Fruit fly (Drosophila melanogaster) whole organism, adult: ENCODE measurements around the gene CG45105.

Source experiments
- CG11617 ChIP-seq: fragments of 200-800 bp; sonication (Bioruptor generic); optimal IDR thresholded peaks from 2 replicates; lab custom pipeline; 2017; ENCODE audit warnings: mild to moderate bottlenecking, missing biosample characterization, missing genetic modification reagents, missing genetic modification characterization
- CG12768 ChIP-seq: fragments of 200-800 bp; sonication (Bioruptor generic); optimal IDR thresholded peaks from 2 replicates; lab custom pipeline; 2017; ENCODE audit warnings: missing biosample characterization, missing genetic modification characterization, mild to moderate bottlenecking, moderate library complexity, missing genetic modification reagents
- CG14711 ChIP-seq: fragments of 200-800 bp; sonication (Bioruptor generic); optimal IDR thresholded peaks from 2 replicates; lab custom pipeline; 2018; ENCODE audit warnings: missing biosample characterization, mild to moderate bottlenecking, missing genetic modification characterization, moderate library complexity
- CG1620 ChIP-seq: fragments of 200-800 bp; sonication (Bioruptor generic); optimal IDR thresholded peaks from 2 replicates; lab custom pipeline; 2016; ENCODE audit warnings: missing biosample characterization, missing genetic modification characterization
- CG33017 ChIP-seq: fragments of 200-800 bp; sonication (Bioruptor generic); optimal IDR thresholded peaks from 2 replicates; lab custom pipeline; 2018; ENCODE audit warnings: missing biosample characterization, mild to moderate bottlenecking, missing genetic modification characterization, moderate library complexity
- CG5204 ChIP-seq: fragments of 200-800 bp; sonication (Bioruptor generic); optimal IDR thresholded peaks from 2 replicates; lab custom pipeline; 2016; ENCODE audit warnings: missing biosample characterization, missing genetic modification characterization
- CG7045 ChIP-seq: fragments of 200-800 bp; sonication (Bioruptor generic); optimal IDR thresholded peaks from 2 replicates; lab custom pipeline; 2017; ENCODE audit warnings: missing biosample characterization, mild to moderate bottlenecking, missing genetic modification characterization
- CG7101 ChIP-seq: fragments of 200-800 bp; sonication (Bioruptor generic); optimal IDR thresholded peaks from 2 replicates; lab custom pipeline; 2018; ENCODE audit warnings: missing biosample characterization, mild to moderate bottlenecking, missing genetic modification characterization, moderate library complexity
- Clk ChIP-seq: fragments of 200-800 bp; sonication (Bioruptor generic); optimal IDR thresholded peaks from 2 replicates; lab custom pipeline; 2017; ENCODE audit warnings: missing biosample characterization, missing genetic modification characterization
- Crg-1 ChIP-seq: fragments of 200-800 bp; sonication (Bioruptor generic); optimal IDR thresholded peaks from 2 replicates; lab custom pipeline; 2016; ENCODE audit warnings: missing biosample characterization, missing genetic modification characterization
- Hr96 ChIP-seq: fragments of 200-800 bp; sonication (Bioruptor generic); optimal IDR thresholded peaks from 2 replicates; lab custom pipeline; 2016; ENCODE audit warnings: missing biosample characterization, missing genetic modification characterization
- Mnt ChIP-seq: fragments of 200-800 bp; sonication (Bioruptor generic); optimal IDR thresholded peaks from 2 replicates; lab custom pipeline; 2016; ENCODE audit warnings: missing biosample characterization, mild to moderate bottlenecking, missing genetic modification characterization
- bab1 ChIP-seq: fragments of 200-800 bp; sonication (Bioruptor generic); optimal IDR thresholded peaks from 3 replicates; lab custom pipeline; 2019; ENCODE audit warnings: missing biosample characterization, mild to moderate bottlenecking, missing genetic modification characterization, moderate library complexity
- cic ChIP-seq: fragments of 200-800 bp; sonication (Bioruptor generic); optimal IDR thresholded peaks from 2 replicates; lab custom pipeline; 2017; ENCODE audit warnings: missing biosample characterization, mild to moderate bottlenecking, missing genetic modification characterization, moderate library complexity
- cnc ChIP-seq, 2 experiments: fragments of >200 bp; optimal IDR thresholded peaks; 2 replicates each; lab custom pipeline; 2017
- kay ChIP-seq: fragments of 200-800 bp; sonication (Bioruptor generic); peaks from one replicate; lab custom pipeline; 2016; ENCODE audit warnings: missing biosample characterization, missing genetic modification characterization, borderline replicate concordance
- ovo ChIP-seq: fragments of 200-800 bp; sonication (Bioruptor generic); optimal IDR thresholded peaks from 2 replicates; lab custom pipeline; 2016; ENCODE audit warnings: missing biosample characterization, missing genetic modification characterization
- pad ChIP-seq: fragments of 200-800 bp; sonication (Bioruptor generic); optimal IDR thresholded peaks from 3 replicates; lab custom pipeline; 2017; ENCODE audit warnings: missing biosample characterization, missing genetic modification characterization, mild to moderate bottlenecking, moderate library complexity, missing genetic modification reagents
- tj ChIP-seq: fragments of 200-800 bp; sonication (Bioruptor generic); optimal IDR thresholded peaks from 3 replicates; lab custom pipeline; 2017; ENCODE audit warnings: missing biosample characterization, mild to moderate bottlenecking, missing genetic modification characterization, moderate library complexity
- toe ChIP-seq: fragments of 200-800 bp; sonication (Bioruptor generic); optimal IDR thresholded peaks from 2 replicates; lab custom pipeline; 2016; ENCODE audit warnings: missing biosample characterization, missing genetic modification characterization

Gene CG45105

DNA sequence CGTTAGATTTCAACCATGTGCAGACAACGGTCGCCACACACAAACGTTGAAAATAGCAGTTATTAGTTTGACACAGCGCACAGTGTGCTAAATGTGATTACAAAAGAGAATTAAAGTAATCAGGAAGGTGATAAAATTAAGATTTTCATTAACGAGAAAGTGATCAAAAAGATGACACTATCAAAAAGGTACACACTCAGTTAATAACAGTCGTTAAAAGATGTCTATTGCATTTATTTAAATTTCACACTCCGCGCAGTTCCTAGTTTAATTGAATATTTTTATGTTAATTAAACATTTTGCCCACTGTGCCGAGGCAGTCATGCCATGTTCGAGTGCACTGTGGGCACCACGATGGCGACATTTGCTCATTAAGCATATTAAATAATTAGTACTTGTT is 9.4 kb upstream of the CG45105 start:
- TF ChIP-seq CG14711 (no peak), CG11617 (GFP tag; lab: Kevin White, UChicago) (no peak), cnc (optimal IDR thresholded peaks at IDR 0.05; lab: Kevin White, UChicago) (no peak), Crg-1 (no peak), CG1620 (GFP tag; lab: Kevin White, UChicago) (no peak), Hr96 (no peak), CG12768 (GFP tag; lab: Kevin White, UChicago) (no peak), Mnt (GFP tag; lab: Kevin White, UChicago) (no peak), CG33017 (tag; lab: Kevin White, UChicago) (no peak), kay (GFP tag; lab: Kevin White, UChicago) (no peak), bab1 (GFP tag; lab: Kevin White, UChicago) (no peak)

DNA sequence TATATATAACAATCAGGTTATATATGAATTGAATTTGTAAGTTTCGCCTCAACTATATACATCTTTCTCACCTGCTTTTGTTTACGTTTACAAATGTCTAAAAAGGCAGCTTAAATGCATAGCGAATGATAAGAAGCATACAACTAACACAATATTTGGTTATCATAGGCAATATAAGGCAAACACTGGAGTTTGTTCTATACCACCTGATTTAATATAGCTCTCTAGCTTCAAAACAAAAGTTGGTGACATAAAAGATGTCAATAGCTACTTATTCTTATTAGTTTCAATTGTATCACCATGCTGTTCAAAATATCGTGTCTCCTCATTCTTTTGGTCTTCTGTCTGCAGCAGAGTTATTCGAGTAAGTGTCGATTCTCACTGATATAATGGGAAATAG is 8.1 kb upstream of the CG45105 start:
- TF ChIP-seq tj = no peak
- no peak for TF ChIP-seq bab1 (GFP tag; lab: Kevin White, UChicago)
- no peak for TF ChIP-seq cic (GFP tag; lab: Kevin White, UChicago)
- no peak for TF ChIP-seq CG5204 (GFP tag; lab: Kevin White, UChicago)
- TF ChIP-seq cnc (optimal IDR thresholded peaks at IDR 0.05; lab: Kevin White, UChicago) = no peak
- TF ChIP-seq kay (GFP tag; lab: Kevin White, UChicago) = no peak

DNA sequence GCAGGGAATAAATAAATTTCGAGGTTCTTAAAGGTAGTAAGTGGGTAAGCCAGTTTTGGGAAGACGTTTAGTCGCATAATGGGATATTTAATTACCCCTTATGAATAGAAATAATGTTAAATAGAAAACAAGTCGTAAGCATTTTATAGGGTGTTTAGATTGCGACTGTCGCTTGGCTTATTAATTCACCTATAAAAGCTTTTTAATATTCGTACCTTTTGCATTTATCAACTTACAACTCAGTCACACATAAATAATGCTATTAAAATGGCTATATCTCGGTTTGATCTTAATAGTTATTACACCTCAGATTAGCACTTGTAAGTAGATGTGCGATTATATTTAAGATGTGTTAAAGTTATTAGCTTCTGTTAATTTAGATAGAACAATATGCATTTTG is 7.5 kb upstream of the CG45105 start, which contains the start of gene CG34276:
TSS of gene CG34276 (plus strand) at position 301 of the 400 bp plus-strand sequence.
- TF ChIP-seq CG5204 (GFP tag; lab: Kevin White, UChicago) = no peak
- no peak for TF ChIP-seq Clk (GFP tag; lab: Kevin White, UChicago)
- TF ChIP-seq CG7101 (tag; lab: Kevin White, UChicago) = no peak
- no peak for TF ChIP-seq ovo
- no peak for TF ChIP-seq bab1 (GFP tag; lab: Kevin White, UChicago)

DNA sequence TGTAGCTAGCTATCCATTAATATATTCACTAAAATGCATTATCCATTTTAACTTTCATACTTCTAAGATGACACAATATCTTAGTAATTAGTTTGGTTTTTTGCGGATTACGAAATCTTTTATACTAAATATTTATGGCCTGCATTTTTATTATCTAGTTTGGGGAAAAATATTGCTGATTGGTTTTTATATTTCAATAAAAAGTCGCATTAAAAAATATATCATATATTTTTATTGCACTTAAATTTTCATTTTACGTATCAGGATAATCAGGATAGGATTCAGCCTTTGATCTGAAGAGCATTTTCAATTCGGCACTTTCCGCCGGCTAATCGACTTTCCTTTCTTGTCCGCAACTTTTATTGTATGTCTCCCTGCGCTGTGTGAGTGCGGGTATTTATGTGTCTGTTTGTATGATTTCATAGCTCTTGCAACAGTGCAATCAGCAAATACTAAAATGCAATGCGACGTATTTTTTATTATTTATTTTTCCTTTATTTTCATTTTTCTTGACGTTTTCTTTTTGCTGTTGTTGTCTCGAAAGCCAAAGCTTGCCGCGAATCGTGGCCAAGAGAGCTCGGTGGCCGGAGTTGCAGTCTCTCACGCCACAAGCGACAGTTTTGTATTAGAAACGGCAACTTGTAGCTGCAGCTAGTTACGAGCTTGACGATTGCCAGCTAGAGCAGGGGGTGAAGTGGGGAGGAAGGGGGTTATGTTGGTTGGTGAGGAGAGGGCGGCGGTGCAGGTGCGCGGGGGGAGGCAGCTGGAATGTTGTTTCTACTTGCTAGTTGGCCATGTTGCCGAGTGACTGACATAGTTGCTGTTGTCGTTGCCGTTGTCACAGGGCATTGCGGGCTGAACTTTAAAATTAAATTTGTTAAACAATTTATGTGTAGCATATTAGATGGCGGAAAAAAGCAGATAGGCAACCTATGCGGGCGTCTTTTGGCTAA is 5.1 kb upstream of the CG45105 start:
- no peak for TF ChIP-seq ovo
- no peak for TF ChIP-seq Crg-1
- TF ChIP-seq CG33017 (tag; lab: Kevin White, UChicago) = no peak
- no peak for TF ChIP-seq Mnt (GFP tag; lab: Kevin White, UChicago)
- TF ChIP-seq bab1 (GFP tag; lab: Kevin White, UChicago) = no peak
- TF ChIP-seq CG7101 (tag; lab: Kevin White, UChicago) = no peak
- TF ChIP-seq toe (GFP tag; lab: Kevin White, UChicago) = no peak
- TF ChIP-seq pad (GFP tag; lab: Kevin White, UChicago) = no peak
- TF ChIP-seq CG5204 (GFP tag; lab: Kevin White, UChicago) = no peak
- no peak for TF ChIP-seq CG12768 (GFP tag; lab: Kevin White, UChicago)
- no peak for TF ChIP-seq CG7045 (GFP tag; lab: Kevin White, UChicago)
- no peak for TF ChIP-seq cic (GFP tag; lab: Kevin White, UChicago)
- TF ChIP-seq cnc (optimal IDR thresholded peaks at IDR 0.05; lab: Kevin White, UChicago) = no peak
- TF ChIP-seq CG11617 (GFP tag; lab: Kevin White, UChicago) = no peak
- no peak for TF ChIP-seq kay (GFP tag; lab: Kevin White, UChicago)
- no peak for TF ChIP-seq CG1620 (GFP tag; lab: Kevin White, UChicago)

DNA sequence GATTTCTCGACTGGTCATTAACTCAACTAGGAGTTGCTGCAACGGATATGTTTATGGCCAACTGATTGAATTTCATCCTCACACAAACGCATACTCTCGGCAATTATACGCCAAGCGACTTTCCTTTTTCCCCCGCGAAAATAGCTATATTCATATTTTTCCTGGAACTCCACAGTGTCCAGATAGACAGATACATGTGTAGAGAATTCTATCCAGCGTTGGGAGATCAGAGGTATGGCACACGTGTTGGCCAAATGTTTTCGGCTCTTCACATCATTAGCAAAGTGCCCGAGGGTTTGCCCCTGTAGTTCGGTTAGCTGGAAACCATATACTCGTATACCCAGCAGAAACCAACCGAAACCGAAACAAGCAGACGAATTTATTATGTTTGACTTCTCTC is 3.9 kb upstream of the CG45105 start:
- TF ChIP-seq pad (GFP tag; lab: Kevin White, UChicago) = no peak
- no peak for TF ChIP-seq CG5204 (GFP tag; lab: Kevin White, UChicago)
- no peak for TF ChIP-seq tj
- no peak for TF ChIP-seq CG11617 (GFP tag; lab: Kevin White, UChicago)
- TF ChIP-seq bab1 (GFP tag; lab: Kevin White, UChicago) = no peak
- TF ChIP-seq kay (GFP tag; lab: Kevin White, UChicago) = no peak

DNA sequence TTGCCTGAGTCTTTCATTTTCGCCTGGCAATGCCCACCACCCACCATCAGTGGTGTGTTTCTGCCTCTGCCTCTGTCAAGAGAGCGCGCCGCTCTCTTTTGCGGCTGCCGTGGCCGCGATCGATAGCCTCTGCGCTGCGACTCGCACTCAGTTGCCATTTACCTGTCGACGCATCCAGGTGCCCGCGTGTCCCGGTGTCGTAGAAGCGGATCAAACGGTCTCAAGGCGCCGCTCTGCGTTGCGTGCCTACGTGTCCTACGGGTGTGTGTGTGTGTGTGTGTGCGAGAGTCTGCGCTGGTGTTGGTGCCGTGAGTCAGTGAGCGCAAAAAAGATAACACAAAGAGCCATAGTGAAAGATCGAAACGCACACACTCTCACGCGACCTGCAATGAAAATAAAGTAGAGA is 2.9 kb upstream of the CG45105 start, which contains the start of gene Fbxl7:
TSS of gene Fbxl7 (plus strand) at position 148 of the 406 bp plus-strand sequence.
- TF ChIP-seq CG12768 (GFP tag; lab: Kevin White, UChicago) (no peak), Crg-1 (no peak), tj (no peak), CG7045 (GFP tag; lab: Kevin White, UChicago) (no peak), cnc (optimal IDR thresholded peaks at IDR 0.05; lab: Kevin White, UChicago) (no peak), kay (GFP tag; lab: Kevin White, UChicago) (no peak), Hr96 (no peak), Mnt (GFP tag; lab: Kevin White, UChicago) (no peak), Clk (GFP tag; lab: Kevin White, UChicago) (no peak), toe (GFP tag; lab: Kevin White, UChicago) (no peak), ovo (no peak), CG7101 (tag; lab: Kevin White, UChicago) (no peak)

DNA sequence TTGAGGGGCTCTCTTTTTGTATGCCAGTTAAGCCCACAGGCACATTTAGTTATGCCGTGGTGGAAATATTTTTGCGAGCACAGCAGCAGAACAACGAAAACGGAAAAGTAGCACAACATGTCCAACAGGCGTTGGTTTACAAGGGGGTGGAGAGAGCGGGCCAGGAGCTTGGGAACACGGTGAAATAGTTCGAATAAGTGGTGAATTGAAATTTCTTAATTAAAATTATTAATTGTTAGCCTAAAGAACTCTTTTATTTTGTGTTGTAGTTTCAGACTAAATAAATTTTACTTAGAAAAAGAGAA is 2.4 kb upstream of the CG45105 start:
- TF ChIP-seq Mnt (GFP tag; lab: Kevin White, UChicago) (no peak), bab1 (GFP tag; lab: Kevin White, UChicago) (no peak), CG12768 (GFP tag; lab: Kevin White, UChicago) (no peak), cnc (optimal IDR thresholded peaks at IDR 0.05; lab: Kevin White, UChicago) (no peak), CG11617 (GFP tag; lab: Kevin White, UChicago) (no peak), CG33017 (tag; lab: Kevin White, UChicago) (no peak), CG1620 (GFP tag; lab: Kevin White, UChicago) (no peak), Clk (GFP tag; lab: Kevin White, UChicago) (no peak), CG14711 (no peak), CG7101 (tag; lab: Kevin White, UChicago) (no peak), tj (no peak), ovo (no peak), pad (GFP tag; lab: Kevin White, UChicago) (no peak), Hr96 (no peak), toe (GFP tag; lab: Kevin White, UChicago) (no peak), CG5204 (GFP tag; lab: Kevin White, UChicago) (no peak)
